Fruit fly (Drosophila melanogaster): ENCODE measurements around the gene FucTB.

Gene FucTB

dm6 chr2L:9449257-9449972 is 18.6 kb upstream of the FucTB start (continued):
- peak; percentile 92 to 95 for TF ChIP-seq Trl (optimal IDR thresholded peaks at IDR 0.05)
- peak; percentile 91 for TF ChIP-seq Trl (GFP tag; optimal IDR thresholded peaks at IDR 0.05)
- peak; percentile 99 for TF ChIP-seq row (GFP tag; IDR thresholded peaks at IDR 0.05)
- TF ChIP-seq Lim3 (GFP tag; IDR thresholded peaks at IDR 0.05) = peak; percentile 93
- TF ChIP-seq lov (optimal IDR thresholded peaks at IDR 0.05) = no peak
- TF ChIP-seq lov (GFP tag; IDR thresholded peaks at IDR 0.05) = peak; percentile 88
- peak; percentile 95 for TF ChIP-seq CG4820 (GFP tag; optimal IDR thresholded peaks at IDR 0.05)
- TF ChIP-seq h (optimal IDR thresholded peaks at IDR 0.05) = no peak
- no peak for TF ChIP-seq CG7963 (GFP tag; IDR thresholded peaks at IDR 0.05; ENCODE audit: partially characterized antibody)
- TF ChIP-seq CG15011 (GFP tag; optimal IDR thresholded peaks at IDR 0.05) = peak; percentile 89
- TF ChIP-seq CG3726 (GFP tag; IDR thresholded peaks at IDR 0.05) = peak; percentile 94
- peak; percentile 68 for TF ChIP-seq bab2 (GFP tag; optimal IDR thresholded peaks at IDR 0.05)
- TF ChIP-seq CG13894 (tag; optimal IDR thresholded peaks at IDR 0.05) = peak; percentile 87
- TF ChIP-seq sd (tag; optimal IDR thresholded peaks at IDR 0.05) = peak; percentile 79
- no peak for TF ChIP-seq Neu2 (GFP tag; optimal IDR thresholded peaks at IDR 0.05; ENCODE audit: borderline replicate concordance)
- peak; percentile 96 for TF ChIP-seq Usf (GFP tag; optimal IDR thresholded peaks at IDR 0.05)
- no peak for TF ChIP-seq hth (optimal IDR thresholded peaks at IDR 0.05)
- TF ChIP-seq Bteb2 (GFP tag; optimal IDR thresholded peaks at IDR 0.05) = peak; percentile 58
- peak; percentile 98 for TF ChIP-seq dysf (GFP tag; IDR thresholded peaks at IDR 0.05)
- TF ChIP-seq B-H1 (GFP tag; IDR thresholded peaks at IDR 0.05) = peak; percentile 89
- TF ChIP-seq CG10462 (GFP tag; optimal IDR thresholded peaks at IDR 0.05) = peak; percentile 91
- peak; percentile 83 for TF ChIP-seq CG18476 (GFP tag; optimal IDR thresholded peaks at IDR 0.05)
- peak; percentile 72 for TF ChIP-seq Hey (tag; optimal IDR thresholded peaks at IDR 0.05)
- TF ChIP-seq CG6175 (GFP tag; IDR thresholded peaks at IDR 0.05) = peak; percentile 88
- peak; percentile 97 for TF ChIP-seq NfI (GFP tag; optimal IDR thresholded peaks at IDR 0.05)
- TF ChIP-seq CG6791 (GFP tag; IDR thresholded peaks at IDR 0.05; ENCODE audit: partially characterized antibody) = peak; percentile 54; the same call in 1 of the 3 replicates
- peak; percentile 96 for TF ChIP-seq zen (tag; optimal IDR thresholded peaks at IDR 0.05)
- TF ChIP-seq CG12942 (GFP tag; optimal IDR thresholded peaks at IDR 0.05) = peak; percentile 93
- peak; percentile 88 for TF ChIP-seq ems (GFP tag; optimal IDR thresholded peaks at IDR 0.05)
- peak; percentile 88 for TF ChIP-seq gt (GFP tag; IDR thresholded peaks at IDR 0.05)
- peak; percentile 88 for TF ChIP-seq Lhr (GFP tag; optimal IDR thresholded peaks at IDR 0.05)
- TF ChIP-seq ci (GFP tag; IDR thresholded peaks at IDR 0.05) = peak; percentile 92; the same call in 2 of the 3 replicates
- TF ChIP-seq CG10274 (GFP tag; optimal IDR thresholded peaks at IDR 0.05) = no peak
- peak; percentile 71 for TF ChIP-seq trh (GFP tag; optimal IDR thresholded peaks at IDR 0.05)
- peak; percentile 85 for TF ChIP-seq Side (GFP tag; optimal IDR thresholded peaks at IDR 0.05)
- TF ChIP-seq ase (GFP tag; IDR thresholded peaks at IDR 0.05) = peak; percentile 91
- peak; percentile 91 for TF ChIP-seq CG17359 (tag; optimal IDR thresholded peaks at IDR 0.05)
- TF ChIP-seq br (optimal IDR thresholded peaks at IDR 0.05) = no peak
- TF ChIP-seq ac (GFP tag; optimal IDR thresholded peaks at IDR 0.05) = peak; percentile 97
- TF ChIP-seq CG4328 (GFP tag; optimal IDR thresholded peaks at IDR 0.05) = peak; percentile 93
- TF ChIP-seq Ravus (GFP tag; IDR thresholded peaks at IDR 0.05) = peak; percentile 52
- peak; percentile 96 for TF ChIP-seq HHEX (GFP tag; optimal IDR thresholded peaks at IDR 0.05)
- TF ChIP-seq peb (GFP tag; IDR thresholded peaks at IDR 0.05) = peak; percentile 94
- TF ChIP-seq org-1 (GFP tag; optimal IDR thresholded peaks at IDR 0.05) = peak; percentile 94
- TF ChIP-seq ATbp (GFP tag; optimal IDR thresholded peaks at IDR 0.05) = peak; percentile 93
- TF ChIP-seq Meics (GFP tag; optimal IDR thresholded peaks at IDR 0.05) = peak; percentile 93
- peak; percentile 97 for TF ChIP-seq nmo (GFP tag; optimal IDR thresholded peaks at IDR 0.05)
- TF ChIP-seq Oli (tag; optimal IDR thresholded peaks at IDR 0.05) = peak; percentile 96
- TF ChIP-seq gsb-n (tag; optimal IDR thresholded peaks at IDR 0.05) = peak; percentile 94
- TF ChIP-seq CG7786 (GFP tag; optimal IDR thresholded peaks at IDR 0.05) = peak; percentile 85
- TF ChIP-seq CG9876 (GFP tag; optimal IDR thresholded peaks at IDR 0.05) = peak; percentile 80
